Fruit fly (Drosophila melanogaster): Measurements from ENCODE around the gene CG4872.

CG4872 gene

dm6 chrX:16867622-16868021 lies 13.5 kb upstream of the CG4872 start (continued):
- TF ChIP-seq cwo (GFP tag; optimal IDR thresholded peaks at IDR 0.05), result no peak
- TF ChIP-seq CG17186 (GFP tag; optimal IDR thresholded peaks at IDR 0.05), result no peak
- no peak for TF ChIP-seq CG43689 (GFP tag; IDR thresholded peaks at IDR 0.05)
- TF ChIP-seq bcd (GFP tag; optimal IDR thresholded peaks at IDR 0.05), result no peak
- no peak for TF ChIP-seq Dll (GFP tag; IDR thresholded peaks at IDR 0.05; ENCODE audit: partially characterized antibody)
- TF ChIP-seq wor (GFP tag; IDR thresholded peaks at IDR 0.05), result no peak
- no peak for TF ChIP-seq jing (GFP tag; optimal IDR thresholded peaks at IDR 0.05)
- TF ChIP-seq Sox100B (GFP tag; optimal IDR thresholded peaks at IDR 0.05), result peak; percentile 17
- no peak for TF ChIP-seq ttk (GFP tag; IDR thresholded peaks at IDR 0.05)
- TF ChIP-seq CG2889 (GFP tag; IDR thresholded peaks at IDR 0.05), result no peak
- TF ChIP-seq ftz-f1 (GFP tag; optimal IDR thresholded peaks at IDR 0.05), result no peak
- TF ChIP-seq unpg (GFP tag; optimal IDR thresholded peaks at IDR 0.05), result peak; percentile 9
- peak; percentile 5 for TF ChIP-seq Xbp1 (GFP tag; optimal IDR thresholded peaks at IDR 0.05)
- no peak for TF ChIP-seq Ets97D (GFP tag; optimal IDR thresholded peaks at IDR 0.05)
- no peak for TF ChIP-seq hb (GFP tag; IDR thresholded peaks at IDR 0.05; ENCODE audit: partially characterized antibody)
- TF ChIP-seq CG3995 (GFP tag; optimal IDR thresholded peaks at IDR 0.05), result no peak
- no peak for TF ChIP-seq Mrtf (GFP tag; IDR thresholded peaks at IDR 0.05)
- TF ChIP-seq hkb (optimal IDR thresholded peaks at IDR 0.05), result no peak
- TF ChIP-seq hkb (GFP tag; IDR thresholded peaks at IDR 0.05), result no peak
- no peak for TF ChIP-seq gro (GFP tag; optimal IDR thresholded peaks at IDR 0.05)
- TF ChIP-seq Oli (tag; optimal IDR thresholded peaks at IDR 0.05), result peak; percentile 23
- TF ChIP-seq inv (GFP tag; IDR thresholded peaks at IDR 0.05; ENCODE audit: partially characterized antibody), result no peak
- no peak for TF ChIP-seq NK7.1 (GFP tag; optimal IDR thresholded peaks at IDR 0.05)
- TF ChIP-seq Doc3 (GFP tag; IDR thresholded peaks at IDR 0.05; ENCODE audit: partially characterized antibody), result no peak
- TF ChIP-seq run (tag; optimal IDR thresholded peaks at IDR 0.05), result no peak
- no peak for TF ChIP-seq CG11093 (GFP tag; IDR thresholded peaks at IDR 0.05)
- TF ChIP-seq CG10979 (tag; optimal IDR thresholded peaks at IDR 0.05), result no peak
- TF ChIP-seq CG5953 (GFP tag; IDR thresholded peaks at IDR 0.05), result no peak
- TF ChIP-seq CG18262 (tag; optimal IDR thresholded peaks at IDR 0.05), result peak; percentile 17
- no peak for TF ChIP-seq CG6854 (GFP tag; optimal IDR thresholded peaks at IDR 0.05)
- no peak for TF ChIP-seq aop (GFP tag; IDR thresholded peaks at IDR 0.05)
- no peak for TF ChIP-seq CG4617 (GFP tag; optimal IDR thresholded peaks at IDR 0.05; ENCODE audit: borderline replicate concordance)
- no peak for TF ChIP-seq H15 (GFP tag; IDR thresholded peaks at IDR 0.05)
- TF ChIP-seq bsh (GFP tag; optimal IDR thresholded peaks at IDR 0.05), result peak in 1 of 2 experiments; percentile 1
- TF ChIP-seq gfzf (GFP tag; optimal IDR thresholded peaks at IDR 0.05), result no peak
- TF ChIP-seq Sry-δ (GFP tag; optimal IDR thresholded peaks at IDR 0.05), result no peak
- no peak for TF ChIP-seq CG17568 (GFP tag; optimal IDR thresholded peaks at IDR 0.05)
- TF ChIP-seq Aef1 (GFP tag; IDR thresholded peaks at IDR 0.05), result no peak
- no peak for TF ChIP-seq Mad (GFP tag; optimal IDR thresholded peaks at IDR 0.05)
- no peak for TF ChIP-seq az2 (GFP tag; optimal IDR thresholded peaks at IDR 0.05)
- no peak for TF ChIP-seq grn (GFP tag; optimal IDR thresholded peaks at IDR 0.05)
- TF ChIP-seq HLH4C (GFP tag; IDR thresholded peaks at IDR 0.05; ENCODE audit: partially characterized antibody), result no peak
- TF ChIP-seq Jarid2 (GFP tag; optimal IDR thresholded peaks at IDR 0.05), result no peak
- TF ChIP-seq Xrp1 (GFP tag; IDR thresholded peaks at IDR 0.05), result 0 out of 2 replicates have a peak, but pooled peaks have one; percentile 28
- TF ChIP-seq CG32767 (GFP tag; IDR thresholded peaks at IDR 0.05), result no peak
- no peak for TF ChIP-seq CG14050 (GFP tag; IDR thresholded peaks at IDR 0.05)
- peak; percentile 65 for TF ChIP-seq CG11504 (tag; optimal IDR thresholded peaks at IDR 0.05)
- TF ChIP-seq unc-4 (GFP tag; IDR thresholded peaks at IDR 0.05; ENCODE audit: partially characterized antibody), result no peak
- no peak for TF ChIP-seq schlank (tag; optimal IDR thresholded peaks at IDR 0.05)
- no peak for TF ChIP-seq Lhr (GFP tag; optimal IDR thresholded peaks at IDR 0.05)
- TF ChIP-seq CG8924 (tag; optimal IDR thresholded peaks at IDR 0.05), result peak; percentile 14
